Fruit fly (Drosophila melanogaster): ENCODE data around the gene jvl.

Gene jvl

dm6 chr3R:14819711-14820153 is 78.3 kb downstream of the jvl start (continued):
- TF ChIP-seq Sox102F (GFP tag; optimal IDR thresholded peaks at IDR 0.05) (no peak), wek (GFP tag; optimal IDR thresholded peaks at IDR 0.05) (no peak), Awh (GFP tag; IDR thresholded peaks at IDR 0.05) (peak; percentile 56; the same call in 1 of the 2 replicates), CG4404 (GFP tag; IDR thresholded peaks at IDR 0.05) (no peak), CG10431 (GFP tag; optimal IDR thresholded peaks at IDR 0.05) (no peak), CG32532 (GFP tag; IDR thresholded peaks at IDR 0.05) (no peak), esg (GFP tag; conservative IDR thresholded peaks at IDR 0.05) (no peak), insv (GFP tag; optimal IDR thresholded peaks at IDR 0.05) (no peak), Hr39 (optimal IDR thresholded peaks at IDR 0.05) (no peak), CG1233 (GFP tag; optimal IDR thresholded peaks at IDR 0.05) (no peak), CG2712 (tag; optimal IDR thresholded peaks at IDR 0.05) (peak; percentile 9), CG12769 (tag; optimal IDR thresholded peaks at IDR 0.05) (peak; percentile 50), vfl (GFP tag; optimal IDR thresholded peaks at IDR 0.05) (no peak), ase (GFP tag; IDR thresholded peaks at IDR 0.05) (no peak), CrebB (tag; optimal IDR thresholded peaks at IDR 0.05) (no peak), Jarid2 (GFP tag; optimal IDR thresholded peaks at IDR 0.05) (peak; percentile 90), CG10321 (GFP tag; IDR thresholded peaks at IDR 0.05) (no peak), pan (optimal IDR thresholded peaks at IDR 0.05) (no peak), pan (GFP tag; optimal IDR thresholded peaks at IDR 0.05 in 1 of 2, IDR thresholded peaks at IDR 0.05 in 1 of 2) (no peak), Doc3 (GFP tag; IDR thresholded peaks at IDR 0.05; ENCODE audit: partially characterized antibody) (no peak), CG6854 (GFP tag; optimal IDR thresholded peaks at IDR 0.05) (no peak), otp (GFP tag; IDR thresholded peaks at IDR 0.05) (no peak), ssp (GFP tag; IDR thresholded peaks at IDR 0.05) (no peak), CG15514 (GFP tag; optimal IDR thresholded peaks at IDR 0.05) (peak; percentile 16), Dll (GFP tag; IDR thresholded peaks at IDR 0.05; ENCODE audit: partially characterized antibody) (no peak), Eip74EF (GFP tag; optimal IDR thresholded peaks at IDR 0.05) (peak in 1 of 2 experiments; percentile 1), CG8388 (GFP tag; optimal IDR thresholded peaks at IDR 0.05) (no peak), sug (tag; optimal IDR thresholded peaks at IDR 0.05) (no peak), HHEX (GFP tag; optimal IDR thresholded peaks at IDR 0.05) (no peak), chn (GFP tag; optimal IDR thresholded peaks at IDR 0.05) (peak; percentile 2), zfh1 (GFP tag; IDR thresholded peaks at IDR 0.05) (0 out of 3 replicates have a peak, but pooled peaks have one; percentile 43), CG13296 (GFP tag; optimal IDR thresholded peaks at IDR 0.05) (no peak), p53 (GFP tag; optimal IDR thresholded peaks at IDR 0.05) (no peak), lab (GFP tag; optimal IDR thresholded peaks at IDR 0.05) (peak; percentile 62), oc (tag; optimal IDR thresholded peaks at IDR 0.05) (no peak), CG18262 (tag; optimal IDR thresholded peaks at IDR 0.05) (no peak), Chrac-16 (GFP tag; optimal IDR thresholded peaks at IDR 0.05) (no peak), E2f1 (GFP tag; IDR thresholded peaks at IDR 0.05) (no peak), corto (GFP tag; optimal IDR thresholded peaks at IDR 0.05) (no peak), bowl (GFP tag; IDR thresholded peaks at IDR 0.05) (no peak), CG13424 (tag; optimal IDR thresholded peaks at IDR 0.05) (no peak), Ets65A (GFP tag) (no peak), lola (GFP tag; optimal IDR thresholded peaks at IDR 0.05) (no peak), Atf3 (GFP tag; optimal IDR thresholded peaks at IDR 0.05) (no peak), crol (GFP tag; IDR thresholded peaks at IDR 0.05) (no peak), CG15011 (GFP tag; optimal IDR thresholded peaks at IDR 0.05) (no peak), YL-1 (GFP tag; optimal IDR thresholded peaks at IDR 0.05) (no peak), CG6765 (GFP tag; optimal IDR thresholded peaks at IDR 0.05) (no peak), pzg (GFP tag; optimal IDR thresholded peaks at IDR 0.05) (no peak), CG4360 (GFP tag; IDR thresholded peaks at IDR 0.05) (no peak), Ets97D (GFP tag; optimal IDR thresholded peaks at IDR 0.05) (no peak)

All from whole organism, embryonic.